Fruit fly (Drosophila melanogaster): ENCODE results near the gene CG17917.

DNA sequence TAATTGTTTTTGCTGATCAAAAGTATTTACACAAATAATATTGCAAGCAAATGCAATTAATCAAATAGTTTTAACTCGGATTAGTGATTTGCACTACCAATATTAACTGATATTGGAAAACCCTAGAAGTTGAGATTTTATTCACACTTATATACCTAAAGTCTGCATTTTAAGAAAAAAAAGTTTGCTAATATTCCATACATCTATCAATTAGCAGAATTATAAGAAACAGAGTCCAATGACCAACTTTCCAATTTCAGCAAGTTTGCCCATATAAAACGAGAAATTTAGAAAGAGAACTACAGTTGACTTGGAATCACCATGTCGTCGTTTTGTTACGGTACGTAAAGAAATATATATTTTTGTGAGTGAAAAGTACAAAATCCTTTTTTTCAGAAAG is 35.2 kb upstream of the CG17917 start, which contains the start of gene CG46026:
- TF ChIP-seq schlank (tag; optimal IDR thresholded peaks at IDR 0.05) = no peak
- no peak for TF ChIP-seq CG14667 (GFP tag; IDR thresholded peaks at IDR 0.05)
- TF ChIP-seq tio (GFP tag; optimal IDR thresholded peaks at IDR 0.05) = no peak
